Fruit fly (Drosophila melanogaster) whole organism, wandering third instar larva: ENCODE measurements around the gene Lsp1gamma.

ENCODE experiments used
- Abd-B ChIP-seq: fragments of >200 bp; optimal IDR thresholded peaks from 2 replicates; lab custom pipeline; 2017; ENCODE audit warnings: missing biosample characterization, missing genetic modification characterization
- CG32264 ChIP-seq: fragments of 200-800 bp; sonication (Bioruptor generic); optimal IDR thresholded peaks from 2 replicates; lab custom pipeline; 2016; ENCODE audit warnings: missing biosample characterization, missing genetic modification characterization
- CG9705 ChIP-seq: fragments of 200-800 bp; sonication (Bioruptor generic); optimal IDR thresholded peaks from 2 replicates; lab custom pipeline; 2018; ENCODE audit warnings: missing biosample characterization, mild to moderate bottlenecking, missing genetic modification characterization
- CrebA ChIP-seq: fragments of 200-800 bp; sonication (Bioruptor generic); optimal IDR thresholded peaks from 2 replicates; lab custom pipeline; 2016; ENCODE audit warnings: missing biosample characterization, mild to moderate bottlenecking, missing genetic modification characterization, borderline replicate concordance
- Dfd ChIP-seq: fragments of >200 bp; optimal IDR thresholded peaks from 2 replicates; lab custom pipeline; 2017; ENCODE audit warnings: missing biosample characterization, missing genetic modification characterization
- Dif ChIP-seq: fragments of 200-275, 200-300 bp; sonication (Bioruptor generic); optimal IDR thresholded peaks from 2 replicates; lab custom pipeline; 2018; ENCODE audit warnings: missing biosample characterization, missing genetic modification characterization; ENCODE audit not compliant: partially characterized antibody
- GATAd ChIP-seq: sonication (Bioruptor generic); optimal IDR thresholded peaks from 2 replicates; lab custom pipeline; 2016; ENCODE audit warnings: missing biosample characterization, missing genetic modification characterization
- HLH106 ChIP-seq: fragments of 200-800 bp; optimal IDR thresholded peaks from 3 replicates; lab custom pipeline; 2019; ENCODE audit warnings: missing biosample characterization, mild to moderate bottlenecking, missing genetic modification characterization, moderate library complexity
- Hnf4 ChIP-seq: fragments of 200-800 bp; sonication (Bioruptor generic); optimal IDR thresholded peaks from 2 replicates; lab custom pipeline; 2016; ENCODE audit warnings: missing biosample characterization, mild to moderate bottlenecking, missing genetic modification characterization
- Hr78 ChIP-seq: fragments of >200 bp; optimal IDR thresholded peaks from 2 replicates; lab custom pipeline; 2017; ENCODE audit warnings: missing biosample characterization, missing genetic modification characterization
- Hr83 ChIP-seq: fragments of 200-300 bp; sonication (Bioruptor generic); optimal IDR thresholded peaks from 2 replicates; lab custom pipeline; 2016; ENCODE audit warnings: missing biosample characterization, mild to moderate bottlenecking, missing genetic modification characterization, moderate library complexity; ENCODE audit not compliant: poor library complexity, severe bottlenecking
- Jra ChIP-seq: sonication (Bioruptor generic); optimal IDR thresholded peaks from 2 replicates; lab custom pipeline; 2016; ENCODE audit warnings: missing biosample characterization, missing genetic modification characterization
- Mio ChIP-seq: sonication (Bioruptor generic); optimal IDR thresholded peaks from 2 replicates; lab custom pipeline; 2016; ENCODE audit warnings: missing biosample characterization, missing genetic modification characterization
- Myc ChIP-seq: fragments of >200 bp; optimal IDR thresholded peaks from 2 replicates; lab custom pipeline; 2017
- N ChIP-seq: fragments of >200 bp; optimal IDR thresholded peaks from 2 replicates; lab custom pipeline; 2018; ENCODE audit warnings: missing biosample characterization, missing external identifiers, missing genetic modification characterization
- OdsH ChIP-seq: fragments of 200-800 bp; sonication (Bioruptor generic); optimal IDR thresholded peaks from 2 replicates; lab custom pipeline; 2016; ENCODE audit warnings: missing biosample characterization, mild to moderate bottlenecking, missing genetic modification characterization
- Rel ChIP-seq, 2 experiments: fragments of 200-800 bp; sonication (Bioruptor generic) in 1 of 2; optimal IDR thresholded peaks; 2 replicates in 1 of 2; 3 replicates in 1 of 2; lab custom pipeline; 2016 to 2019; ENCODE audit warnings: mild to moderate bottlenecking in 2 of 2, missing biosample characterization in 2 of 2, missing genetic modification characterization in 2 of 2, moderate library complexity in 1 of 2
- Sp1 ChIP-seq: fragments of 200-800 bp; sonication (Bioruptor generic); optimal IDR thresholded peaks from 3 replicates; lab custom pipeline; 2019; ENCODE audit warnings: missing biosample characterization, mild to moderate bottlenecking, missing genetic modification characterization, moderate library complexity
- Vsx2 ChIP-seq: fragments of 200-300, 225-300 bp; sonication (Bioruptor generic); optimal IDR thresholded peaks from 2 replicates; lab custom pipeline; 2018; ENCODE audit warnings: missing biosample characterization, missing genetic modification characterization; ENCODE audit not compliant: partially characterized antibody
- br ChIP-seq: fragments of 200-800 bp; sonication (Bioruptor generic); optimal IDR thresholded peaks from 2 replicates; lab custom pipeline; 2016; ENCODE audit warnings: missing biosample characterization, missing genetic modification characterization
- brk ChIP-seq: fragments of 200-800 bp; sonication (Bioruptor generic); optimal IDR thresholded peaks from 2 replicates; lab custom pipeline; 2016; ENCODE audit warnings: missing biosample characterization, mild to moderate bottlenecking, missing genetic modification characterization
- dl ChIP-seq, 2 experiments: fragments of 175-275, 200-275 bp in 1 of 2; fragments of 200-275 bp in 1 of 2; sonication (Bioruptor generic); optimal IDR thresholded peaks; lab custom pipeline; 2018; ENCODE audit warnings: mild to moderate bottlenecking in 2 of 2, missing biosample characterization in 2 of 2, missing genetic modification characterization in 2 of 2, moderate library complexity in 2 of 2; ENCODE audit not compliant: partially characterized antibody in 2 of 2, insufficient read depth in 1 of 2
- dmrt93B ChIP-seq: fragments of 200-800 bp; sonication (Bioruptor generic); optimal IDR thresholded peaks from 2 replicates; lab custom pipeline; 2018; ENCODE audit warnings: missing biosample characterization, mild to moderate bottlenecking, missing genetic modification characterization
- dsf ChIP-seq: sonication (Bioruptor generic); optimal IDR thresholded peaks from 2 replicates; lab custom pipeline; 2016; ENCODE audit warnings: missing biosample characterization, missing genetic modification characterization, borderline replicate concordance
- ey ChIP-seq: fragments of 200-800 bp; sonication (Bioruptor generic); optimal IDR thresholded peaks from 2 replicates; lab custom pipeline; 2016; ENCODE audit warnings: missing biosample characterization, missing genetic modification characterization
- foxo ChIP-seq, 2 experiments: fragments of 200-800 bp; sonication (Bioruptor generic); optimal IDR thresholded peaks; 2 replicates in 1 of 2; 3 replicates in 1 of 2; lab custom pipeline; 2016 to 2017; ENCODE audit warnings: missing biosample characterization in 2 of 2, missing genetic modification characterization in 2 of 2
- fru ChIP-seq: fragments of 200-800 bp; sonication (Bioruptor generic); optimal IDR thresholded peaks from 3 replicates; lab custom pipeline; 2016; ENCODE audit warnings: missing biosample characterization, mild to moderate bottlenecking, missing genetic modification characterization
- h ChIP-seq: fragments of 200-800 bp; sonication (Bioruptor generic); optimal IDR thresholded peaks from 3 replicates; lab custom pipeline; 2016; ENCODE audit warnings: missing biosample characterization, mild to moderate bottlenecking, missing genetic modification characterization
- jim ChIP-seq: fragments of 175-275, 200-325 bp; sonication (Bioruptor generic); optimal IDR thresholded peaks from 2 replicates; lab custom pipeline; 2016; ENCODE audit warnings: missing biosample characterization, mild to moderate bottlenecking, missing genetic modification characterization
- pan ChIP-seq: fragments of >200 bp; optimal IDR thresholded peaks from 2 replicates; lab custom pipeline; 2017
- psq ChIP-seq: fragments of 200-800 bp; sonication (Bioruptor generic); optimal IDR thresholded peaks from 3 replicates; lab custom pipeline; 2017; ENCODE audit warnings: missing biosample characterization, mild to moderate bottlenecking, missing genetic modification characterization, moderate library complexity
- rgr ChIP-seq: fragments of 200-800 bp; sonication (Bioruptor generic); optimal IDR thresholded peaks from 3 replicates; lab custom pipeline; 2016; ENCODE audit warnings: missing biosample characterization, mild to moderate bottlenecking, missing genetic modification characterization
- sv ChIP-seq: fragments of 200-800 bp; sonication (Bioruptor generic); optimal IDR thresholded peaks from 3 replicates; lab custom pipeline; 2016; ENCODE audit warnings: missing biosample characterization, missing genetic modification characterization
- tai ChIP-seq: sonication (Bioruptor generic); optimal IDR thresholded peaks from 2 replicates; lab custom pipeline; 2016; ENCODE audit warnings: missing biosample characterization, missing genetic modification characterization
- usp ChIP-seq: fragments of >200 bp; optimal IDR thresholded peaks from 2 replicates; lab custom pipeline; 2017; ENCODE audit warnings: missing biosample characterization, missing genetic modification characterization
- woc ChIP-seq: sonication (Bioruptor generic); optimal IDR thresholded peaks from 2 replicates; lab custom pipeline; 2016; ENCODE audit warnings: missing biosample characterization, mild to moderate bottlenecking, missing genetic modification characterization

The Lsp1gamma gene

dm6 chr3L:69310-69709, 3.1 kb downstream of the Lsp1gamma start:
- TF ChIP-seq br (no peak), psq (GFP tag; lab: Kevin White, UChicago) (peak; percentile 90), Rel (GFP tag; optimal IDR thresholded peaks at IDR 0.05; lab: Kevin White, UChicago) (no peak), Rel (tag; optimal IDR thresholded peaks at IDR 0.05; lab: Kevin White, UChicago) (peak; percentile 11), rgr (GFP tag; lab: Kevin White, UChicago) (peak; percentile 36), fru (GFP tag; lab: Kevin White, UChicago) (peak; percentile 50), HLH106 (tag; lab: Kevin White, UChicago) (peak; percentile 16), usp (no peak), Sp1 (GFP tag; lab: Kevin White, UChicago) (peak; percentile 61), pan (lab: Kevin White, UChicago) (no peak), Jra (peak; percentile 91), CG9705 (GFP tag; lab: Kevin White, UChicago) (peak; percentile 2), jim (GFP tag; lab: Kevin White, UChicago) (peak; percentile 91)

dm6 chr3L:71247-71646, 5.0 kb downstream of the Lsp1gamma start:
- TF ChIP-seq br, result no peak
- peak; percentile 56 for TF ChIP-seq h (GFP tag; lab: Kevin White, UChicago)
- TF ChIP-seq dl (GFP tag; optimal IDR thresholded peaks at IDR 0.05; lab: Kevin White, UChicago; ENCODE audit: insufficient read depth in 1 of 2, partially characterized antibody in 2 of 2), result no peak
- no peak for TF ChIP-seq CG32264 (GFP tag; lab: Kevin White, UChicago)
- TF ChIP-seq Myc (lab: Kevin White, UChicago), result no peak
- no peak for TF ChIP-seq pan (lab: Kevin White, UChicago)
- TF ChIP-seq usp, result no peak
- no peak for TF ChIP-seq Jra
- no peak for TF ChIP-seq CrebA (GFP tag; lab: Kevin White, UChicago)
- TF ChIP-seq Hr83 (GFP tag; lab: Kevin White, UChicago), result no peak
- TF ChIP-seq Abd-B (GFP tag; lab: Kevin White, UChicago), result no peak
- no peak for TF ChIP-seq GATAd (GFP tag; lab: Kevin White, UChicago)
- no peak for TF ChIP-seq brk (GFP tag; lab: Kevin White, UChicago)
- TF ChIP-seq HLH106 (tag; lab: Kevin White, UChicago), result no peak
- peak; percentile 33 for TF ChIP-seq ey (GFP tag; lab: Kevin White, UChicago)
- no peak for TF ChIP-seq foxo (GFP tag; optimal IDR thresholded peaks at IDR 0.05; lab: Kevin White, UChicago)
- TF ChIP-seq sv (GFP tag; lab: Kevin White, UChicago), result no peak
- TF ChIP-seq fru (GFP tag; lab: Kevin White, UChicago), result peak; percentile 42
- TF ChIP-seq Hr78, result no peak
- peak; percentile 38 for TF ChIP-seq woc (GFP tag; lab: Kevin White, UChicago)
- TF ChIP-seq dsf, result no peak
- TF ChIP-seq Rel (GFP tag; optimal IDR thresholded peaks at IDR 0.05; lab: Kevin White, UChicago), result no peak
- no peak for TF ChIP-seq Rel (tag; optimal IDR thresholded peaks at IDR 0.05; lab: Kevin White, UChicago)
- TF ChIP-seq jim (GFP tag; lab: Kevin White, UChicago), result no peak
- no peak for TF ChIP-seq Hnf4
- TF ChIP-seq Dfd, result no peak
- TF ChIP-seq rgr (GFP tag; lab: Kevin White, UChicago), result peak; percentile 28
- no peak for TF ChIP-seq Sp1 (GFP tag; lab: Kevin White, UChicago)
- no peak for TF ChIP-seq dmrt93B (GFP tag; lab: Kevin White, UChicago)
- TF ChIP-seq Dif (GFP tag; lab: Kevin White, UChicago), result peak; percentile 4
- peak; percentile 28 for TF ChIP-seq psq (GFP tag; lab: Kevin White, UChicago)
- no peak for TF ChIP-seq tai (GFP tag; lab: Kevin White, UChicago)
- no peak for TF ChIP-seq Mio (GFP tag; lab: Kevin White, UChicago)
- TF ChIP-seq N (GFP tag; lab: Kevin White, UChicago), result no peak
- no peak for TF ChIP-seq CG9705 (GFP tag; lab: Kevin White, UChicago)
- peak; percentile 44 for TF ChIP-seq OdsH (GFP tag; lab: Kevin White, UChicago)
- no peak for TF ChIP-seq Vsx2 (GFP tag; lab: Kevin White, UChicago)
